Worm (Caenorhabditis elegans) whole organism, L2 larva: ENCODE measurements around the gene sre-31.

Experiments used
- C34F6.9 ChIP-seq: fragments of 150-350 bp; optimal IDR thresholded peaks from 2 replicates; lab custom pipeline; 2014; ENCODE audit warnings: missing biosample characterization, missing genetic modification characterization
- R02D3.7 ChIP-seq: fragments of 150-350 bp; optimal IDR thresholded peaks from 2 replicates; lab custom pipeline; 2014; ENCODE audit warnings: missing biosample characterization, missing genetic modification characterization
- Y55F3AM.14 ChIP-seq: fragments of 200-800 bp; sonication (Bioruptor generic); optimal IDR thresholded peaks from 2 replicates; lab custom pipeline; 2018; ENCODE audit warnings: mild to moderate bottlenecking, missing genetic modification characterization, missing compliant biosample characterization
- ZK546.5 ChIP-seq: sonication (generic microtip); optimal IDR thresholded peaks from 2 replicates; lab custom pipeline; 2017; ENCODE audit warnings: missing biosample characterization, missing genetic modification characterization
- alr-1 ChIP-seq: fragments of 150-350 bp; optimal IDR thresholded peaks from 2 replicates; lab custom pipeline; 2014; ENCODE audit warnings: missing biosample characterization, missing genetic modification characterization
- ama-1 ChIP-seq: fragments of 150-350 bp; optimal IDR thresholded peaks from 2 replicates; lab custom pipeline; 2018; ENCODE audit warnings: inconsistent platforms
- ceh-16 ChIP-seq: fragments of 150-350 bp; optimal IDR thresholded peaks from 2 replicates; lab custom pipeline; 2014; ENCODE audit warnings: missing biosample characterization, missing genetic modification characterization
- crh-2 ChIP-seq: sonication (generic microtip); optimal IDR thresholded peaks from 2 replicates; lab custom pipeline; 2017; ENCODE audit warnings: missing biosample characterization, missing genetic modification characterization
- dmd-4 ChIP-seq: sonication (generic microtip); optimal IDR thresholded peaks from 2 replicates; lab custom pipeline; 2017; ENCODE audit warnings: missing biosample characterization, missing genetic modification characterization
- egl-27 ChIP-seq: sonication (generic microtip); optimal IDR thresholded peaks from 3 replicates; lab custom pipeline; 2017; ENCODE audit warnings: missing biosample characterization, missing genetic modification reagents, missing genetic modification characterization
- elt-1 ChIP-seq: fragments of 150-350 bp; optimal IDR thresholded peaks from 2 replicates; lab custom pipeline; 2014; ENCODE audit warnings: missing biosample characterization, missing genetic modification characterization
- elt-3 ChIP-seq: sonication (generic microtip); optimal IDR thresholded peaks from 2 replicates; lab custom pipeline; 2017; ENCODE audit warnings: missing biosample characterization, missing genetic modification characterization
- fos-1 ChIP-seq: fragments of 150-350 bp; optimal IDR thresholded peaks from 2 replicates; lab custom pipeline; 2014; ENCODE audit warnings: missing biosample characterization, missing genetic modification characterization
- gmeb-1 ChIP-seq: fragments of 150-350 bp; optimal IDR thresholded peaks from 2 replicates; lab custom pipeline; 2014; ENCODE audit warnings: missing biosample characterization, missing genetic modification characterization
- lin-11 ChIP-seq: fragments of 150-350 bp; sonication (generic microtip); optimal IDR thresholded peaks from 2 replicates; lab custom pipeline; 2014; ENCODE audit warnings: missing biosample characterization, missing genetic modification characterization, inconsistent platforms, mixed read lengths
- lin-13 ChIP-seq: fragments of 150-350 bp; optimal IDR thresholded peaks from 2 replicates; lab custom pipeline; 2014; ENCODE audit warnings: missing biosample characterization, missing genetic modification reagents, missing genetic modification characterization
- lin-39 ChIP-seq: fragments of 150-350 bp; optimal IDR thresholded peaks from 2 replicates; lab custom pipeline; 2014; ENCODE audit warnings: missing biosample characterization, missing genetic modification reagents, missing genetic modification characterization
- lsy-2 ChIP-seq, 2 experiments: fragments of 150-350 bp in 1 of 2; sonication (generic microtip) in 1 of 2; optimal IDR thresholded peaks; 2 replicates each; lab custom pipeline; 2014 to 2017; ENCODE audit warnings: missing biosample characterization in 2 of 2, missing genetic modification characterization in 2 of 2
- mab-5 ChIP-seq: fragments of 150-350 bp; optimal IDR thresholded peaks from 2 replicates; lab custom pipeline; 2014; ENCODE audit warnings: missing biosample characterization, missing genetic modification characterization
- mdl-1 ChIP-seq, 2 experiments: fragments of 150-350 bp in 1 of 2; sonication (generic microtip) in 1 of 2; optimal IDR thresholded peaks; 2 replicates each; lab custom pipeline; 2017; ENCODE audit warnings: missing biosample characterization in 2 of 2, missing genetic modification characterization in 2 of 2
- nhr-10 ChIP-seq: sonication (generic microtip); optimal IDR thresholded peaks from 2 replicates; lab custom pipeline; 2017; ENCODE audit warnings: missing biosample characterization, missing genetic modification characterization
- nhr-129 ChIP-seq: fragments of 150-350 bp; optimal IDR thresholded peaks from 2 replicates; lab custom pipeline; 2014; ENCODE audit warnings: missing biosample characterization, missing genetic modification characterization
- nhr-21 ChIP-seq: fragments of 150-350 bp; optimal IDR thresholded peaks from 2 replicates; lab custom pipeline; 2014; ENCODE audit warnings: missing biosample characterization, missing genetic modification characterization
- nhr-23 ChIP-seq: fragments of 150-350 bp; optimal IDR thresholded peaks from 2 replicates; lab custom pipeline; 2014; ENCODE audit warnings: missing biosample characterization, missing genetic modification reagents, missing genetic modification characterization
- nhr-237 ChIP-seq: fragments of 150-350 bp; optimal IDR thresholded peaks from 2 replicates; lab custom pipeline; 2014; ENCODE audit warnings: missing biosample characterization, missing genetic modification characterization
- nhr-25 ChIP-seq: fragments of 150-350 bp; sonication (generic microtip); optimal IDR thresholded peaks from 3 replicates; lab custom pipeline; 2014; ENCODE audit warnings: missing biosample characterization, missing genetic modification characterization
- nhr-6 ChIP-seq: fragments of 150-350 bp; optimal IDR thresholded peaks from 2 replicates; lab custom pipeline; 2014; ENCODE audit warnings: missing biosample characterization, missing genetic modification characterization
- nhr-77 ChIP-seq: fragments of 150-350 bp; optimal IDR thresholded peaks from 2 replicates; lab custom pipeline; 2014; ENCODE audit warnings: missing biosample characterization, missing genetic modification characterization
- peb-1 ChIP-seq: fragments of 150-350 bp; optimal IDR thresholded peaks from 2 replicates; lab custom pipeline; 2014; ENCODE audit warnings: missing biosample characterization, missing genetic modification characterization
- sem-4 ChIP-seq: fragments of 150-350 bp; optimal IDR thresholded peaks from 2 replicates; lab custom pipeline; 2014; ENCODE audit warnings: missing biosample characterization, missing genetic modification reagents, missing genetic modification characterization
- skn-1 ChIP-seq: sonication (generic microtip); optimal IDR thresholded peaks from 2 replicates; lab custom pipeline; 2017; ENCODE audit warnings: missing biosample characterization, missing genetic modification characterization
- sma-3 ChIP-seq: sonication (generic microtip); optimal IDR thresholded peaks from 2 replicates; lab custom pipeline; 2016; ENCODE audit warnings: missing genetic modification reagents, missing genetic modification characterization, missing compliant biosample characterization
- snpc-4 ChIP-seq: fragments of 150-350 bp; optimal IDR thresholded peaks from 2 replicates; lab custom pipeline; 2014; ENCODE audit warnings: missing biosample characterization, missing genetic modification characterization
- unc-39 ChIP-seq: fragments of 150-350 bp; optimal IDR thresholded peaks from 2 replicates; lab custom pipeline; 2014; ENCODE audit warnings: missing biosample characterization, missing genetic modification characterization
- unc-55 ChIP-seq: fragments of 150-350 bp; sonication (generic microtip); optimal IDR thresholded peaks from 3 replicates; lab custom pipeline; 2014; ENCODE audit warnings: missing biosample characterization, missing genetic modification reagents, missing genetic modification characterization
- unc-62 ChIP-seq: fragments of 150-350 bp; optimal IDR thresholded peaks from 2 replicates; lab custom pipeline; 2014; ENCODE audit warnings: missing biosample characterization, missing genetic modification reagents, missing genetic modification characterization
- zag-1 ChIP-seq: fragments of 150-350 bp; optimal IDR thresholded peaks from 2 replicates; lab custom pipeline; 2014; ENCODE audit warnings: missing biosample characterization, missing genetic modification characterization
- ztf-11 ChIP-seq: sonication (generic microtip); optimal IDR thresholded peaks from 2 replicates; lab custom pipeline; 2017; ENCODE audit warnings: missing biosample characterization, missing genetic modification characterization

The sre-31 gene

DNA sequence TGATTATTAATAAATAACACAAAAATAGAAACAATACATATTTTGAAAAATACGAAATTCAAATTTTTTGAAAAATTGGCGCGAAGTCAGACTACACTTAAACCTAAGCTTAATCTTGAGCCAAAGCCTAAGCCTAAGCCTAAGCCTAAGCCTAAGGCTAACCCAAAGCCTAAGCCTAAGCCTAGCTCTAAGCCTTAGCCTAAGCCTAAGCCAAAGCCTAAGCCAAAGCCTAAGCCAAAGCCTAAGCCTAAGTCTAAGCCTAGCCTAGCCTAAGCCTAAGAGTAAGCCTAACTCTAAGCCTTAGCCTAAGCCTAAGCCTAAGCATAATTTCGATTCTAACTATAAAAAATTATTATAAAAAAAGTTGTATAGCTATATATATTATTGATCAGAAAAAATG is 27.7 kb downstream of the sre-31 start:
- TF ChIP-seq sem-4 (tag; lab: Kevin White, UChicago) (no peak), ama-1 (lab: Kevin White, UChicago) (no peak), lin-13 (GFP tag; lab: Kevin White, UChicago) (no peak), nhr-77 (no peak), C34F6.9 (tag; lab: Kevin White, UChicago) (no peak), peb-1 (tag; lab: Kevin White, UChicago) (no peak), nhr-23 (tag; lab: Kevin White, UChicago) (no peak), gmeb-1 (tag; lab: Kevin White, UChicago) (no peak), zag-1 (tag; lab: Kevin White, UChicago) (no peak), lin-39 (tag; lab: Kevin White, UChicago) (no peak), unc-62 (GFP tag; lab: Kevin White, UChicago) (no peak), fos-1 (tag; lab: Kevin White, UChicago) (no peak), dmd-4 (no peak)

- TF ChIP-seq elt-1 (tag; lab: Kevin White, UChicago) (no peak), ceh-16 (no peak), nhr-6 (tag; lab: Kevin White, UChicago) (no peak), zag-1 (tag; lab: Kevin White, UChicago) (no peak), alr-1 (tag; lab: Kevin White, UChicago) (no peak), lin-13 (GFP tag; lab: Kevin White, UChicago) (no peak), elt-3 (tag; lab: Kevin White, UChicago) (no peak), unc-55 (GFP tag; lab: Kevin White, UChicago) (no peak), lin-39 (tag; lab: Kevin White, UChicago) (no peak), ZK546.5 (tag; lab: Kevin White, UChicago) (no peak), snpc-4 (no peak), crh-2 (no peak), lsy-2 (tag; optimal IDR thresholded peaks at IDR 0.05; lab: Kevin White, UChicago) (no peak), skn-1 (no peak), ama-1 (lab: Kevin White, UChicago) (no peak), unc-62 (GFP tag; lab: Kevin White, UChicago) (no peak), dmd-4 (no peak)
- TF ChIP-seq, all 48 proteins: peak for 0
Measured at ce11 chrII:12379430-12379829, 29.2 kb downstream of the sre-31 start, which contains the start of gene marc-5. Gene marc-5, minus strand, starts transcription at chrII:12379530.

DNA sequence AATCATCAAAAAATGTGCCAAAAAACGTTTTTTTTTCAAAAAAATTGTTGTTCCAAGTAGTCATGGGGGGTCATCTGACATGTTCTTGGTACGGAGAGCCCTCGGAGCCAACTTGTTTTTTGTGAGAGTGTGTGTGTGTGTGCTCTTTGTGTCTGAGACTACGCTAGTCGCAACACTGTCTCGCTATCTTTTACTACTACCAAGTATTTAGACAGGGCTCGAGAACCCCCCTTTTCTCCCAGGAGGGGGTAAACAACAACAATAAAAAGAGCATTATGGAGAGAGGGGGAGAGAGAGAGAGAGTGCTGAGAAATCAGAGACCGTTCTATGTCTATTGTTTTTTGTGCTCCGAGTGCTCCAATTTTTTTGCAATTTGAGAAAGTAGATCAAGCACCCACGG is 29.8 kb downstream of the sre-31 start:
- TF ChIP-seq R02D3.7 (tag; lab: Kevin White, UChicago): no peak
- TF ChIP-seq nhr-129 (tag; lab: Kevin White, UChicago): peak; percentile 59
- no peak for TF ChIP-seq elt-1 (tag; lab: Kevin White, UChicago)
- no peak for TF ChIP-seq Y55F3AM.14

DNA sequence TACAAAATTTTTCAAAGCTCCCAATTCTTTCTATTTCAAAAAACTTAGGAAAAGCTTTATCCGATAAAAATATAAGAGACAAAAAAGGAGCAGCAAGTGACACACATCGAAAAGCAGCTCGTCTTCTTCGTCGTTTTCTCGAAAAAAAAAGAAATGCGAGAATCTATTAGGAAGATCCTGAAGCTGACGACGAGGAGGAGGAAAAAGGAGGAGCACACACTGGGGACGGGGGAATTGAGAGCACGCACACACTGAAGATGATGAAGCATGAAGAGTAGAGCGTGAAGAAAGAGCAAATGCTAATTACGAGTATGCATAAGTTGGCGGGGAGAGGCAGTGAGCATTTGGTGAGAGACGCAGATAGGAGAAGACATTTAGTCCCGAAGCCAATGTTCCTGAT is 34.7 kb downstream of the sre-31 start:
- TF ChIP-seq nhr-21 (tag; lab: Kevin White, UChicago) (no peak), gmeb-1 (tag; lab: Kevin White, UChicago) (no peak), unc-55 (GFP tag; lab: Kevin White, UChicago) (peak; percentile 25), lin-11 (tag; lab: Kevin White, UChicago) (no peak), nhr-10 (tag; lab: Kevin White, UChicago) (no peak), nhr-237 (no peak), sma-3 (GFP tag; lab: Kevin White, UChicago) (no peak), nhr-129 (tag; lab: Kevin White, UChicago) (peak; percentile 32), zag-1 (tag; lab: Kevin White, UChicago) (peak; percentile 50), ama-1 (lab: Kevin White, UChicago) (no peak)
- TF ChIP-seq, all 48 proteins: peak for 3

DNA sequence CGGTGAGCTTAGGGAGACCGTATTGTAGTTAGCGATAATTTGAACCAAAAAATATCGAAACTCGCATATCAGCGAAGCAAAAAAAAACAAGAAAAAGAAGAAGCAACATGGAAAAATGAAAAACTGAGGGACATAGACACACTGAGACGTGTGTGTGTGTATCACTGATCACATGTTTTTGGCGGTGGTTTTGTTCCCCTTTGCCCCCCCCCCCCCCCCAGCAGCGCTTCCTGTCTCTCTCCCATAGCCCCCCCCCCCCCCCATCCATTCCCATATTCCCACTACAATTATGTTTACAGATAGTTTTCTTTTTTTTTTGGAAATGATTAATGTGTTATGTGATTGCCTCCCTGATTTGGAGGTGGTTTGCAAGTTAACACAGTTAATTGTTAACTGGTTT is 39.4 kb downstream of the sre-31 start:
- TF ChIP-seq unc-39 (tag; lab: Kevin White, UChicago) (no peak), nhr-129 (tag; lab: Kevin White, UChicago) (no peak), nhr-237 (no peak), lsy-2 (tag; optimal IDR thresholded peaks at IDR 0.05; lab: Kevin White, UChicago) (no peak)

DNA sequence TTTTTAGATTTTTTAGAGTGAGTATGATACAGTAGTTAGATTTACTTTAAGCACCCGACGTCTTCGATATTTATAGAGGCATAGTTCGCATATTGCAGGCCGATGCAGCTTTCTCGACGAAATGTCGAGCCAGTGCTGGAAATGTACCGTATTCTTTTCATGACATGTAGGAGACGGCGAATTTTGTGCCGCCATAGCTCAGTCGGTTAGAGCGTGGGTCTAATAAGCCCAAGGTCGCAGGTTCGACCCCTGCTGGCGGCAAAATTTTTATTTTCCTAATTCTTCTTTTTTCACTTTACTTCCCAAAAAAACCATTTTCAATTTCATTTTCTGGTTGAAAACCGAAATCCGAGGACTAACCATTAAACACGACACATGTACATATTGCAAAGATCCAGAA is 46.4 kb downstream of the sre-31 start:
- no peak for TF ChIP-seq ama-1 (lab: Kevin White, UChicago)
- TF ChIP-seq ztf-11 (tag; lab: Kevin White, UChicago): no peak
- TF ChIP-seq egl-27 (tag; lab: Kevin White, UChicago): no peak
- TF ChIP-seq nhr-10 (tag; lab: Kevin White, UChicago): no peak
- TF ChIP-seq Y55F3AM.14: no peak
- no peak for TF ChIP-seq nhr-25
- TF ChIP-seq nhr-23 (tag; lab: Kevin White, UChicago): no peak
- TF ChIP-seq R02D3.7 (tag; lab: Kevin White, UChicago): no peak
- TF ChIP-seq unc-62 (GFP tag; lab: Kevin White, UChicago): no peak
- no peak for TF ChIP-seq ZK546.5 (tag; lab: Kevin White, UChicago)
- TF ChIP-seq elt-1 (tag; lab: Kevin White, UChicago): no peak
- TF ChIP-seq elt-3 (tag; lab: Kevin White, UChicago): no peak
- no peak for TF ChIP-seq mdl-1 (tag; optimal IDR thresholded peaks at IDR 0.05; lab: Kevin White, UChicago)
- no peak for TF ChIP-seq lin-39 (tag; lab: Kevin White, UChicago)
- TF ChIP-seq mab-5 (tag; lab: Kevin White, UChicago): no peak
